Fruit fly (Drosophila melanogaster) whole organism, adult: ENCODE results near the gene stac.

ENCODE experiments used
- CG14711 ChIP-seq: fragments of 200-800 bp; sonication (Bioruptor generic); optimal IDR thresholded peaks from 2 replicates; lab custom pipeline; 2018; ENCODE audit warnings: missing biosample characterization, mild to moderate bottlenecking, missing genetic modification characterization, moderate library complexity
- CG7101 ChIP-seq: fragments of 200-800 bp; sonication (Bioruptor generic); optimal IDR thresholded peaks from 2 replicates; lab custom pipeline; 2018; ENCODE audit warnings: missing biosample characterization, mild to moderate bottlenecking, missing genetic modification characterization, moderate library complexity
- Clk ChIP-seq: fragments of 200-800 bp; sonication (Bioruptor generic); optimal IDR thresholded peaks from 2 replicates; lab custom pipeline; 2017; ENCODE audit warnings: missing biosample characterization, missing genetic modification characterization
- Crg-1 ChIP-seq: fragments of 200-800 bp; sonication (Bioruptor generic); optimal IDR thresholded peaks from 2 replicates; lab custom pipeline; 2016; ENCODE audit warnings: missing biosample characterization, missing genetic modification characterization
- Hr96 ChIP-seq: fragments of 200-800 bp; sonication (Bioruptor generic); optimal IDR thresholded peaks from 2 replicates; lab custom pipeline; 2016; ENCODE audit warnings: missing biosample characterization, missing genetic modification characterization
- cnc ChIP-seq, 2 experiments: fragments of >200 bp; optimal IDR thresholded peaks; 2 replicates each; lab custom pipeline; 2017
- ovo ChIP-seq: fragments of 200-800 bp; sonication (Bioruptor generic); optimal IDR thresholded peaks from 2 replicates; lab custom pipeline; 2016; ENCODE audit warnings: missing biosample characterization, missing genetic modification characterization
- pad ChIP-seq: fragments of 200-800 bp; sonication (Bioruptor generic); optimal IDR thresholded peaks from 3 replicates; lab custom pipeline; 2017; ENCODE audit warnings: missing biosample characterization, missing genetic modification characterization, mild to moderate bottlenecking, moderate library complexity, missing genetic modification reagents

- TF ChIP-seq CG14711 (tag; lab: Kevin White, UChicago): no peak
- no peak for TF ChIP-seq CG7101
- no peak for TF ChIP-seq Crg-1 (GFP tag; lab: Kevin White, UChicago)
- no peak for TF ChIP-seq cnc (optimal IDR thresholded peaks at IDR 0.05; lab: Kevin White, UChicago)
- no peak for TF ChIP-seq Hr96 (GFP tag; lab: Kevin White, UChicago)
- no peak for TF ChIP-seq Clk (GFP tag; lab: Kevin White, UChicago)
- no peak for TF ChIP-seq pad (GFP tag; lab: Kevin White, UChicago)
- TF ChIP-seq ovo (GFP tag; lab: Kevin White, UChicago): no peak
Observed at dm6 chr3R:25044816-25045551, 11.1 kb upstream of the stac start, which contains the start of gene 5PtaseI.
